Fruit fly (Drosophila melanogaster) whole organism, wandering third instar larva: ENCODE data around the gene Oatp33Eb.

Source experiments
- Abd-B ChIP-seq: fragments of >200 bp; optimal IDR thresholded peaks from 2 replicates; lab custom pipeline; 2017; ENCODE audit warnings: missing biosample characterization, missing genetic modification characterization
- CG32264 ChIP-seq: fragments of 200-800 bp; sonication (Bioruptor generic); optimal IDR thresholded peaks from 2 replicates; lab custom pipeline; 2016; ENCODE audit warnings: missing biosample characterization, missing genetic modification characterization
- CG9705 ChIP-seq: fragments of 200-800 bp; sonication (Bioruptor generic); optimal IDR thresholded peaks from 2 replicates; lab custom pipeline; 2018; ENCODE audit warnings: missing biosample characterization, mild to moderate bottlenecking, missing genetic modification characterization
- Dfd ChIP-seq: fragments of >200 bp; optimal IDR thresholded peaks from 2 replicates; lab custom pipeline; 2017; ENCODE audit warnings: missing biosample characterization, missing genetic modification characterization
- Dif ChIP-seq: fragments of 200-275, 200-300 bp; sonication (Bioruptor generic); optimal IDR thresholded peaks from 2 replicates; lab custom pipeline; 2018; ENCODE audit warnings: missing biosample characterization, missing genetic modification characterization; ENCODE audit not compliant: partially characterized antibody
- Hnf4 ChIP-seq: fragments of 200-800 bp; sonication (Bioruptor generic); optimal IDR thresholded peaks from 2 replicates; lab custom pipeline; 2016; ENCODE audit warnings: missing biosample characterization, mild to moderate bottlenecking, missing genetic modification characterization
- Hr83 ChIP-seq: fragments of 200-300 bp; sonication (Bioruptor generic); optimal IDR thresholded peaks from 2 replicates; lab custom pipeline; 2016; ENCODE audit warnings: missing biosample characterization, mild to moderate bottlenecking, missing genetic modification characterization, moderate library complexity; ENCODE audit not compliant: poor library complexity, severe bottlenecking
- Jra ChIP-seq: sonication (Bioruptor generic); optimal IDR thresholded peaks from 2 replicates; lab custom pipeline; 2016; ENCODE audit warnings: missing biosample characterization, missing genetic modification characterization
- Myc ChIP-seq: fragments of >200 bp; optimal IDR thresholded peaks from 2 replicates; lab custom pipeline; 2017
- N ChIP-seq: fragments of >200 bp; optimal IDR thresholded peaks from 2 replicates; lab custom pipeline; 2018; ENCODE audit warnings: missing biosample characterization, missing external identifiers, missing genetic modification characterization
- OdsH ChIP-seq: fragments of 200-800 bp; sonication (Bioruptor generic); optimal IDR thresholded peaks from 2 replicates; lab custom pipeline; 2016; ENCODE audit warnings: missing biosample characterization, mild to moderate bottlenecking, missing genetic modification characterization
- Sp1 ChIP-seq: fragments of 200-800 bp; sonication (Bioruptor generic); optimal IDR thresholded peaks from 3 replicates; lab custom pipeline; 2019; ENCODE audit warnings: missing biosample characterization, mild to moderate bottlenecking, missing genetic modification characterization, moderate library complexity
- Vsx2 ChIP-seq: fragments of 200-300, 225-300 bp; sonication (Bioruptor generic); optimal IDR thresholded peaks from 2 replicates; lab custom pipeline; 2018; ENCODE audit warnings: missing biosample characterization, missing genetic modification characterization; ENCODE audit not compliant: partially characterized antibody
- br ChIP-seq: fragments of 200-800 bp; sonication (Bioruptor generic); optimal IDR thresholded peaks from 2 replicates; lab custom pipeline; 2016; ENCODE audit warnings: missing biosample characterization, missing genetic modification characterization
- brk ChIP-seq: fragments of 200-800 bp; sonication (Bioruptor generic); optimal IDR thresholded peaks from 2 replicates; lab custom pipeline; 2016; ENCODE audit warnings: missing biosample characterization, mild to moderate bottlenecking, missing genetic modification characterization
- dl ChIP-seq, 2 experiments: fragments of 175-275, 200-275 bp in 1 of 2; fragments of 200-275 bp in 1 of 2; sonication (Bioruptor generic); optimal IDR thresholded peaks; lab custom pipeline; 2018; ENCODE audit warnings: mild to moderate bottlenecking in 2 of 2, missing biosample characterization in 2 of 2, missing genetic modification characterization in 2 of 2, moderate library complexity in 2 of 2; ENCODE audit not compliant: partially characterized antibody in 2 of 2, insufficient read depth in 1 of 2
- dsf ChIP-seq: sonication (Bioruptor generic); optimal IDR thresholded peaks from 2 replicates; lab custom pipeline; 2016; ENCODE audit warnings: missing biosample characterization, missing genetic modification characterization, borderline replicate concordance
- ey ChIP-seq: fragments of 200-800 bp; sonication (Bioruptor generic); optimal IDR thresholded peaks from 2 replicates; lab custom pipeline; 2016; ENCODE audit warnings: missing biosample characterization, missing genetic modification characterization
- foxo ChIP-seq, 2 experiments: fragments of 200-800 bp; sonication (Bioruptor generic); optimal IDR thresholded peaks; 2 replicates in 1 of 2; 3 replicates in 1 of 2; lab custom pipeline; 2016 to 2017; ENCODE audit warnings: missing biosample characterization in 2 of 2, missing genetic modification characterization in 2 of 2
- jim ChIP-seq: fragments of 175-275, 200-325 bp; sonication (Bioruptor generic); optimal IDR thresholded peaks from 2 replicates; lab custom pipeline; 2016; ENCODE audit warnings: missing biosample characterization, mild to moderate bottlenecking, missing genetic modification characterization
- lola ChIP-seq: fragments of >200 bp; optimal IDR thresholded peaks from 2 replicates; lab custom pipeline; 2017; ENCODE audit warnings: missing biosample characterization, missing genetic modification characterization
- pan ChIP-seq: fragments of >200 bp; optimal IDR thresholded peaks from 2 replicates; lab custom pipeline; 2017
- psq ChIP-seq: fragments of 200-800 bp; sonication (Bioruptor generic); optimal IDR thresholded peaks from 3 replicates; lab custom pipeline; 2017; ENCODE audit warnings: missing biosample characterization, mild to moderate bottlenecking, missing genetic modification characterization, moderate library complexity
- rgr ChIP-seq: fragments of 200-800 bp; sonication (Bioruptor generic); optimal IDR thresholded peaks from 3 replicates; lab custom pipeline; 2016; ENCODE audit warnings: missing biosample characterization, mild to moderate bottlenecking, missing genetic modification characterization
- sage ChIP-seq: fragments of 200-800 bp; sonication (Bioruptor generic); optimal IDR thresholded peaks from 2 replicates; lab custom pipeline; 2016; ENCODE audit warnings: missing biosample characterization, mild to moderate bottlenecking, missing genetic modification characterization
- sv ChIP-seq: fragments of 200-800 bp; sonication (Bioruptor generic); optimal IDR thresholded peaks from 3 replicates; lab custom pipeline; 2016; ENCODE audit warnings: missing biosample characterization, missing genetic modification characterization
- usp ChIP-seq: fragments of >200 bp; optimal IDR thresholded peaks from 2 replicates; lab custom pipeline; 2017; ENCODE audit warnings: missing biosample characterization, missing genetic modification characterization
- woc ChIP-seq: sonication (Bioruptor generic); optimal IDR thresholded peaks from 2 replicates; lab custom pipeline; 2016; ENCODE audit warnings: missing biosample characterization, mild to moderate bottlenecking, missing genetic modification characterization

Gene Oatp33Eb

dm6 chr2L:12453192-12453800 lies 5.0 kb downstream of the Oatp33Eb start, which contains the start of gene CG5418:
TSS of gene CG5418 (minus strand) at chr2L:12453242.
- no peak for TF ChIP-seq br
- no peak for TF ChIP-seq Hr83 (GFP tag; lab: Kevin White, UChicago)
- TF ChIP-seq Hnf4: no peak
- TF ChIP-seq Dfd (GFP tag; lab: Kevin White, UChicago): no peak
- no peak for TF ChIP-seq dsf
- no peak for TF ChIP-seq foxo (GFP tag; optimal IDR thresholded peaks at IDR 0.05; lab: Kevin White, UChicago)
- TF ChIP-seq CG9705 (GFP tag; lab: Kevin White, UChicago): no peak
- no peak for TF ChIP-seq rgr (GFP tag; lab: Kevin White, UChicago)
- TF ChIP-seq N: no peak
- TF ChIP-seq Dif (GFP tag; lab: Kevin White, UChicago): no peak
- no peak for TF ChIP-seq CG32264 (GFP tag; lab: Kevin White, UChicago)
- TF ChIP-seq jim (GFP tag; lab: Kevin White, UChicago): no peak
- no peak for TF ChIP-seq sv (GFP tag; lab: Kevin White, UChicago)
- no peak for TF ChIP-seq Myc (lab: Kevin White, UChicago)
- TF ChIP-seq Vsx2: no peak
- TF ChIP-seq Sp1: no peak

dm6 chr2L:12455049-12455448 lies 6.8 kb downstream of the Oatp33Eb start:
- no peak for TF ChIP-seq CG32264 (GFP tag; lab: Kevin White, UChicago)
- no peak for TF ChIP-seq pan
- TF ChIP-seq brk (GFP tag; lab: Kevin White, UChicago): peak; percentile 42
- TF ChIP-seq ey (GFP tag; lab: Kevin White, UChicago): no peak
- no peak for TF ChIP-seq psq (GFP tag; lab: Kevin White, UChicago)
- TF ChIP-seq br: no peak
- peak; percentile 15 for TF ChIP-seq Hnf4
- no peak for TF ChIP-seq jim (GFP tag; lab: Kevin White, UChicago)
- peak; percentile 85 for TF ChIP-seq Myc (lab: Kevin White, UChicago)
- no peak for TF ChIP-seq Hr83 (GFP tag; lab: Kevin White, UChicago)
- TF ChIP-seq usp: no peak
- peak; percentile 2 for TF ChIP-seq woc (GFP tag; lab: Kevin White, UChicago)
- peak; percentile 76 for TF ChIP-seq Vsx2
- no peak for TF ChIP-seq OdsH (GFP tag; lab: Kevin White, UChicago)
- TF ChIP-seq N: peak; percentile 49
- peak; percentile 17 for TF ChIP-seq sage (GFP tag; lab: Kevin White, UChicago)
- no peak for TF ChIP-seq Abd-B (GFP tag; lab: Kevin White, UChicago)

DNA sequence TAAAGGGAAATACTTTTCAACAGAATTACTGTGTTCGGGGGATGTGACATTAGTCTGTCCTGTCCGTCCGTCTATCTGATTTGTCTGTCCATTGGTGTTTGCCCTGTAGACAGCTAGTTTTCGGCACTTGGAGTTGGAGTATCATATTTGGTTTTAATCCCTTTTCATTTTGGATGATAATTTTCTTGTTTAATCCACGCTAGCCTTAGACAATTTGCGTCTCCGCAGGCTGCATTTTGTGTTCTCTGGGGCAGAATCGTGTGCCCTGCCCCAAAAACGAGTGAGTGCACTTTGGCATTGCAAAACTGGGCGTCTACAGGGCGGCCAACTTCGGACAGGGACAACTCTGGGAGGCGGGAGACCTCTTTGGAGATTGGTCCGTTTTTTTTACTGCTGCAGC lies 7.5 kb downstream of the Oatp33Eb start:
- no peak for TF ChIP-seq sage (GFP tag; lab: Kevin White, UChicago)
- TF ChIP-seq pan: no peak
- no peak for TF ChIP-seq Jra
- TF ChIP-seq Myc (lab: Kevin White, UChicago): no peak
- no peak for TF ChIP-seq Sp1
- TF ChIP-seq rgr (GFP tag; lab: Kevin White, UChicago): no peak
- no peak for TF ChIP-seq lola (GFP tag; lab: Kevin White, UChicago)
- no peak for TF ChIP-seq OdsH (GFP tag; lab: Kevin White, UChicago)
- TF ChIP-seq Dif (GFP tag; lab: Kevin White, UChicago): no peak

DNA sequence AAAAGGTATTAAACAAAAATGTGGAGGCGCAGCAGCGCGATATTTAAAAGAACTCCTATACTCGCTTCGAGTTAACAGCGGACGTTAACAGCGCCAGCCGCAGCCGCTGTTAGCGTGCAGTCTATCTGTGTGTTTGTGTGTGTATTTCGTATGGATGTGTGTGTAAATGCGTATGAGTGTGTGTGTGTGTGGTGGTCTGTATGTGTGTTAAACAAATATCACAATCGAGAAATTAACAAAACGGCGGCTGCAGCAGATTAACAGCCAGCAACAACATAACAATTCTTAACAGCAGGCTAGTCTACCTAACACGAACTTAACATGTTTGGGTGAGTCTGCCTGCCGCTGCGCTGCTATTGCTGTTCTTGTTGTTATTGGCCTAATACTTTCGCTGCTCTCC lies 8.9 kb downstream of the Oatp33Eb start:
- TF ChIP-seq dl (GFP tag; optimal IDR thresholded peaks at IDR 0.05; lab: Kevin White, UChicago; ENCODE audit: insufficient read depth in 1 of 2, partially characterized antibody in 2 of 2) (no peak), CG32264 (GFP tag; lab: Kevin White, UChicago) (peak; percentile 6), Hr83 (GFP tag; lab: Kevin White, UChicago) (peak; percentile 5), Abd-B (GFP tag; lab: Kevin White, UChicago) (no peak), rgr (GFP tag; lab: Kevin White, UChicago) (peak; percentile 28)

dm6 chr2L:12457715-12458114 lies 9.4 kb downstream of the Oatp33Eb start:
- no peak for TF ChIP-seq pan
- no peak for TF ChIP-seq jim (GFP tag; lab: Kevin White, UChicago)
- TF ChIP-seq usp: no peak
- TF ChIP-seq N: no peak

DNA sequence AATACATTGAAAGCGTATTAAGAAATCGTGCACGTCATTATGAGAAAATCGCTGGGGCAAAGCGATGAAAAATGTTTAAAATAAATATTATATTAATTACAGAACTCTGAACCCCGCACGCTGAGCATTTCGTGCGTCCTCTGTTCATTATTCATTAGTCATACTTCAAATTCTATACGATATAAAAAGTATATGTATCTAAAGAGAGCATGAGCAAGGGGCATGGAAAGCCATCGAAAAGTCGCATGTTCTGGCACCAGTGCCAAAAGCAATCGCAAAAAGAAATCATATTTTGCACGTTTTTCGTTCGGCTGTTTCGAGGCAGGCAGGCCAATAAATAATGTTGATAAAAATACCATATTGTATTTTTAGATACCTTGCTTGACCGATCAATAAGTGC lies 10.9 kb downstream of the Oatp33Eb start:
- TF ChIP-seq sage (GFP tag; lab: Kevin White, UChicago): peak; percentile 32
- no peak for TF ChIP-seq woc (GFP tag; lab: Kevin White, UChicago)
